Worm (Caenorhabditis elegans) whole organism, L1 larva: ENCODE measurements around the gene ruvb-1.

Experiments
- ama-1 ChIP-seq: fragments of 150-350 bp; optimal IDR thresholded peaks from 2 replicates; lab custom pipeline; 2014
- ces-1 ChIP-seq: fragments of 150-350 bp; optimal IDR thresholded peaks from 2 replicates; lab custom pipeline; 2014; ENCODE audit warnings: missing biosample characterization, missing genetic modification reagents, missing genetic modification characterization
- egl-27 ChIP-seq, 2 experiments: fragments of 150-350 bp in 1 of 2; sonication (generic microtip); optimal IDR thresholded peaks; 3 replicates each; lab custom pipeline; 2017 to 2018; ENCODE audit warnings: missing biosample characterization in 2 of 2, missing genetic modification characterization in 2 of 2, missing genetic modification reagents in 2 of 2
- ets-5 ChIP-seq: fragments of 200-800 bp; sonication (Bioruptor generic); IDR thresholded peaks from 2 replicates; pipeline ENCODE4 v1.3.6; 2022; ENCODE audit warnings: missing genetic modification characterization, missing compliant biosample characterization
- fkh-10 ChIP-seq: sonication (generic microtip); optimal IDR thresholded peaks from 2 replicates; lab custom pipeline; 2017; ENCODE audit warnings: missing biosample characterization, missing genetic modification reagents, missing genetic modification characterization
- fos-1 ChIP-seq: fragments of 150-350 bp; optimal IDR thresholded peaks from 2 replicates; lab custom pipeline; 2014; ENCODE audit warnings: missing biosample characterization, missing genetic modification characterization
- isw-1 ChIP-seq: fragments of 200-800 bp; sonication (Bioruptor generic); IDR thresholded peaks from 2 replicates; pipeline ENCODE4 v1.3.6; 2022; ENCODE audit warnings: missing genetic modification characterization, missing compliant biosample characterization
- lsy-2 ChIP-seq, 2 experiments: fragments of 150-350 bp; optimal IDR thresholded peaks; 2 replicates each; lab custom pipeline; 2014; ENCODE audit warnings: missing biosample characterization in 2 of 2, missing genetic modification characterization in 2 of 2
- nhr-237 ChIP-seq: fragments of 150-350 bp; optimal IDR thresholded peaks from 2 replicates; lab custom pipeline; 2014; ENCODE audit warnings: missing biosample characterization, missing genetic modification characterization
- nhr-28 ChIP-seq: fragments of 150-350 bp; optimal IDR thresholded peaks from 2 replicates; lab custom pipeline; 2014; ENCODE audit warnings: missing biosample characterization, missing genetic modification characterization
- sox-4 ChIP-seq: sonication (generic microtip); optimal IDR thresholded peaks from 2 replicates; lab custom pipeline; 2016; ENCODE audit warnings: missing genetic modification characterization, missing compliant biosample characterization
- sptf-1 ChIP-seq: fragments of 150-350 bp; optimal IDR thresholded peaks from 2 replicates; lab custom pipeline; 2014; ENCODE audit warnings: missing biosample characterization, missing genetic modification characterization
- zag-1 ChIP-seq: fragments of 150-350 bp; optimal IDR thresholded peaks from 2 replicates; lab custom pipeline; 2014; ENCODE audit warnings: missing biosample characterization, missing genetic modification characterization

DNA sequence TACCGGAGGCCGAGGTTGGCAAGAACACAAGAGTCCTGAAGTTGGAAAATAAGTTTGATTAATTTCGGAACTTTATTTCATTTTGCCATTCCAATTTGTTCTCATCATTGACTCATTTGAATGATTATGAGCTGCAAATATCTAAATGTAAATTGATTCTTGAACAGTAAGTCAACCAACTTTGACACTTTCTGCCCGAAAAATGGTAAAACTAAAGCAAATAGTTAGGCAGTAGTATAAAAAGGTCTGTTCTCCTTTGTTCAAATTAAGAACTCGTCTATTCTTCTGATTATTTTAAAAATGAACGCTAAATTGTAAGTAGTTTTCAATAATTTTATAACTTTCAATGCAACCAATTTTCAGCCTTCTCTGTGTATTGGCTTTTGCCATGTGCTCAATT is 37.6 kb downstream of the ruvb-1 start, which contains the start of gene fipr-12:
- no peak for TF ChIP-seq nhr-28 (tag; lab: Kevin White, UChicago)
- TF ChIP-seq zag-1 (tag; lab: Kevin White, UChicago), result no peak
- TF ChIP-seq nhr-237, result no peak
- TF ChIP-seq sox-4, result no peak
- no peak for TF ChIP-seq isw-1 (GFP tag; lab: Robert Waterston, UW)
- no peak for TF ChIP-seq ets-5
- no peak for TF ChIP-seq fos-1 (tag; lab: Kevin White, UChicago)
- TF ChIP-seq egl-27 (tag; optimal IDR thresholded peaks at IDR 0.05; lab: Kevin White, UChicago), result no peak
- no peak for TF ChIP-seq fkh-10
- no peak for TF ChIP-seq sptf-1
- TF ChIP-seq lsy-2 (tag; optimal IDR thresholded peaks at IDR 0.05; lab: Kevin White, UChicago), result no peak
- no peak for TF ChIP-seq ces-1 (GFP tag; lab: Kevin White, UChicago)
- no peak for TF ChIP-seq ama-1
